Worm (Caenorhabditis elegans) whole organism, young adult: ENCODE measurements around the gene garr-1.

Source experiments
- B0261.1 ChIP-seq: sonication (generic microtip); optimal IDR thresholded peaks from 2 replicates; lab custom pipeline; 2016; ENCODE audit warnings: mild to moderate bottlenecking, missing genetic modification characterization, moderate library complexity, missing compliant biosample characterization
- B0336.3 ChIP-seq: fragments of 200-800 bp; sonication (Bioruptor generic); IDR thresholded peaks from 2 replicates; pipeline ENCODE4 v1.3.6; 2022; ENCODE audit warnings: missing genetic modification characterization, missing compliant biosample characterization
- C17E4.6 ChIP-seq: fragments of 200-800 bp; sonication (Bioruptor generic); IDR thresholded peaks from 2 replicates; pipeline ENCODE4 v1.3.6; 2022; ENCODE audit warnings: missing genetic modification reagents, missing genetic modification characterization, missing compliant biosample characterization
- F39B2.1 ChIP-seq: fragments of 200-800 bp; sonication (Bioruptor generic); IDR thresholded peaks from 2 replicates; pipeline ENCODE4 v1.3.6; 2022; ENCODE audit warnings: missing genetic modification reagents, missing genetic modification characterization, missing compliant biosample characterization
- F57A8.1 ChIP-seq: fragments of 200-800 bp; sonication (Bioruptor generic); optimal IDR thresholded peaks from 2 replicates; lab custom pipeline; 2018; ENCODE audit warnings: mild to moderate bottlenecking, missing genetic modification characterization, moderate library complexity, missing compliant biosample characterization
- K12H6.12 ChIP-seq: fragments of 200-800 bp; sonication (Bioruptor generic); optimal IDR thresholded peaks from 2 replicates; lab custom pipeline; 2018; ENCODE audit warnings: mild to moderate bottlenecking, missing genetic modification characterization, missing compliant biosample characterization
- Y53F4B.3 ChIP-seq: fragments of 200-800 bp; sonication (Bioruptor generic); IDR thresholded peaks from 2 replicates; pipeline ENCODE4 v1.3.6; 2022; ENCODE audit warnings: missing genetic modification reagents, missing genetic modification characterization, missing compliant biosample characterization
- atf-7 ChIP-seq: sonication (generic microtip); optimal IDR thresholded peaks from 2 replicates; lab custom pipeline; 2017; ENCODE audit warnings: mild to moderate bottlenecking, missing genetic modification characterization, missing compliant biosample characterization
- athp-1 ChIP-seq: sonication (generic microtip); optimal IDR thresholded peaks from 2 replicates; lab custom pipeline; 2017; ENCODE audit warnings: mild to moderate bottlenecking, missing genetic modification characterization, missing compliant biosample characterization
- attf-3 ChIP-seq: fragments of 200-800 bp; sonication (Bioruptor generic); conservative IDR thresholded peaks from 2 replicates; pipeline ENCODE4 v1.3.6; 2022; ENCODE audit warnings: missing genetic modification reagents, missing genetic modification characterization, missing compliant biosample characterization
- bed-1 ChIP-seq: fragments of 200-800 bp; sonication (Bioruptor generic); IDR thresholded peaks from 2 replicates; pipeline ENCODE4 v1.3.6; 2022; ENCODE audit warnings: missing genetic modification reagents, missing genetic modification characterization, missing compliant biosample characterization
- cebp-2 ChIP-seq: fragments of 200-800 bp; sonication (Bioruptor generic); IDR thresholded peaks from 2 replicates; pipeline ENCODE4 v1.3.6; 2022; ENCODE audit warnings: missing genetic modification characterization, missing compliant biosample characterization
- ceh-79 ChIP-seq: sonication (generic microtip); optimal IDR thresholded peaks from 2 replicates; lab custom pipeline; 2017; ENCODE audit warnings: mild to moderate bottlenecking, missing genetic modification characterization, missing compliant biosample characterization
- chd-7 ChIP-seq: sonication (generic microtip); optimal IDR thresholded peaks from 2 replicates; lab custom pipeline; 2016; ENCODE audit warnings: mild to moderate bottlenecking, missing genetic modification characterization, moderate library complexity, missing compliant biosample characterization
- die-1 ChIP-seq: sonication (generic microtip); optimal IDR thresholded peaks from 2 replicates; lab custom pipeline; 2016; ENCODE audit warnings: missing genotype, mild to moderate bottlenecking, missing genetic modification characterization, missing compliant biosample characterization
- dox-1 ChIP-seq: fragments of 200-800 bp; sonication (Bioruptor generic); IDR thresholded peaks from 2 replicates; pipeline ENCODE4 v1.3.6; 2022; ENCODE audit warnings: missing genetic modification reagents, missing genetic modification characterization, missing compliant biosample characterization
- efl-1 ChIP-seq: fragments of 150-350 bp; optimal IDR thresholded peaks from 2 replicates; lab custom pipeline; 2014; ENCODE audit warnings: missing biosample characterization, missing genetic modification reagents, missing genetic modification characterization
- egl-44 ChIP-seq: fragments of 200-800 bp; sonication (Bioruptor generic); IDR thresholded peaks from 2 replicates; pipeline ENCODE4 v1.3.6; 2022; ENCODE audit warnings: missing genetic modification reagents, missing genetic modification characterization, missing compliant biosample characterization
- egrh-3 ChIP-seq: fragments of 200-800 bp; sonication (Bioruptor generic); IDR thresholded peaks from 2 replicates; pipeline ENCODE4 v1.3.6; 2022; ENCODE audit warnings: missing genetic modification reagents, missing genetic modification characterization, missing compliant biosample characterization
- fkh-3 ChIP-seq: sonication (generic microtip); optimal IDR thresholded peaks from 2 replicates; lab custom pipeline; 2016; ENCODE audit warnings: mild to moderate bottlenecking, missing genetic modification characterization, missing compliant biosample characterization
- hlh-12 ChIP-seq: sonication (generic microtip); optimal IDR thresholded peaks from 2 replicates; lab custom pipeline; 2016; ENCODE audit warnings: missing genetic modification characterization, missing compliant biosample characterization
- lag-1 ChIP-seq: fragments of 200-800 bp; sonication (Bioruptor generic); IDR thresholded peaks from 2 replicates; pipeline ENCODE4 v1.3.6; 2022; ENCODE audit warnings: missing genetic modification reagents, missing genetic modification characterization, missing compliant biosample characterization
- lin-26 ChIP-seq: fragments of 200-800 bp; sonication (Bioruptor generic); IDR thresholded peaks from 2 replicates; pipeline ENCODE4 v1.3.6; 2022; ENCODE audit warnings: missing genetic modification reagents, missing genetic modification characterization, missing compliant biosample characterization
- madf-10 ChIP-seq: sonication (generic microtip); optimal IDR thresholded peaks from 2 replicates; lab custom pipeline; 2016; ENCODE audit warnings: mild to moderate bottlenecking, missing genetic modification characterization, missing compliant biosample characterization
- mes-4 ChIP-seq: sonication (generic microtip); optimal IDR thresholded peaks from 2 replicates; lab custom pipeline; 2016; ENCODE audit warnings: missing genotype, missing genetic modification characterization, missing compliant biosample characterization
- nfya-1 ChIP-seq: sonication (generic microtip); optimal IDR thresholded peaks from 2 replicates; lab custom pipeline; 2017; ENCODE audit warnings: antibody characterized with exemption, missing compliant biosample characterization, missing genetic modification characterization, borderline replicate concordance; ENCODE audit not compliant: insufficient read depth
- nhr-120 ChIP-seq: fragments of 200-800 bp; sonication (Bioruptor generic); IDR thresholded peaks from 2 replicates; pipeline ENCODE4 v1.3.6; 2022; ENCODE audit warnings: missing genetic modification characterization, missing compliant biosample characterization
- nhr-80 ChIP-seq: sonication (generic microtip); optimal IDR thresholded peaks from 2 replicates; lab custom pipeline; 2016; ENCODE audit warnings: missing genetic modification characterization, missing compliant biosample characterization
- pbrm-1 ChIP-seq: fragments of 200-800 bp; sonication (Bioruptor generic); IDR thresholded peaks from 2 replicates; pipeline ENCODE4 v1.3.6; 2022; ENCODE audit warnings: missing genetic modification reagents, missing genetic modification characterization, missing compliant biosample characterization
- pha-4 ChIP-seq: fragments of 150-350 bp; sonication (generic microtip); optimal IDR thresholded peaks from 2 replicates; lab custom pipeline; 2014; ENCODE audit warnings: missing biosample characterization, missing genetic modification reagents, missing genetic modification characterization
- rec-8 ChIP-seq, 2 experiments: sonication (generic microtip); optimal IDR thresholded peaks; 2 replicates each; lab custom pipeline; 2016; ENCODE audit warnings: mild to moderate bottlenecking in 2 of 2, missing genetic modification characterization in 2 of 2, missing genetic modification reagents in 2 of 2, missing genotype in 2 of 2, missing biosample characterization in 1 of 2, missing compliant biosample characterization in 1 of 2, moderate library complexity in 1 of 2
- snpc-3.4 ChIP-seq: sonication (generic microtip); optimal IDR thresholded peaks from 2 replicates; lab custom pipeline; 2017; ENCODE audit warnings: missing genetic modification characterization, mild to moderate bottlenecking, missing compliant biosample characterization, antibody characterized with exemption, moderate library complexity, missing genotype, missing genetic modification reagents
- sptf-2 ChIP-seq: fragments of 200-800 bp; sonication (Bioruptor generic); optimal IDR thresholded peaks from 2 replicates; lab custom pipeline; 2018; ENCODE audit warnings: mild to moderate bottlenecking, missing genetic modification characterization, missing compliant biosample characterization
- tbp1 ChIP-seq: fragments of 200-800 bp; sonication (Bioruptor generic); optimal IDR thresholded peaks from 2 replicates; lab custom pipeline; 2018; ENCODE audit warnings: mild to moderate bottlenecking, missing genetic modification characterization, missing compliant biosample characterization
- unc-130 ChIP-seq: sonication (generic microtip); optimal IDR thresholded peaks from 2 replicates; lab custom pipeline; 2016; ENCODE audit warnings: missing genetic modification reagents, missing genetic modification characterization, missing compliant biosample characterization
- unc-62 ChIP-seq: fragments of 150-350 bp; optimal IDR thresholded peaks from 2 replicates; lab custom pipeline; 2014; ENCODE audit warnings: missing biosample characterization, missing genetic modification reagents, missing genetic modification characterization
- zfh-2 ChIP-seq: fragments of 200-800 bp; sonication (Bioruptor generic); conservative IDR thresholded peaks from 2 replicates; pipeline ENCODE4 v1.3.6; 2022; ENCODE audit warnings: missing genetic modification reagents, missing genetic modification characterization, missing compliant biosample characterization

Gene garr-1

DNA sequence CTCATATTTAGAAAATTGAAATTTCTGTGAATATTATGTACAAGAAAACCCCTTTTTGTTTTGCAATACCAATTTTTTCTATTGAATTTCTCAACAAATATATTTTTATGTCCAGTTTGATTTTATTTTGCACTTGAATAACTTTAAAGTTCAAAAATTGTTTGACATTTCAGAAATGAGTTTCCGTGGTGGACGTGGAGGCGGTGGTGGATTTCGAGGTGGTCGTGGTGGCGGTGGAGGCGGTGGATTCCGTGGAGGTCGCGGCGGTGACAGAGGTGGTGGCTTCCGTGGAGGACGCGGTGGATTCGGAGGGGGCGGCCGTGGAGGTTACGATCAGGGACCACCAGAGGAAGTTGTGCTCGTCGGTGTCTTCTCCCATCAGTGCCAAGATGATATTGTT is at the start of gene garr-1:
garr-1 (plus strand) TSS at position 174 of the 400 bp plus-strand sequence.
- TF ChIP-seq nfya-1 (tag; lab: Kevin White, UChicago) = no peak
- TF ChIP-seq unc-62 (GFP tag; lab: Kevin White, UChicago) = no peak
- TF ChIP-seq tbp1 = no peak
- TF ChIP-seq snpc-3.4 (tag; lab: Kevin White, UChicago) = no peak
- peak; percentile 68; the same call in 1 of the 2 replicates for TF ChIP-seq egrh-3 (GFP tag; lab: Robert Waterston, UW)
- TF ChIP-seq efl-1 = no peak
- TF ChIP-seq, all 124 proteins: peak for 1

DNA sequence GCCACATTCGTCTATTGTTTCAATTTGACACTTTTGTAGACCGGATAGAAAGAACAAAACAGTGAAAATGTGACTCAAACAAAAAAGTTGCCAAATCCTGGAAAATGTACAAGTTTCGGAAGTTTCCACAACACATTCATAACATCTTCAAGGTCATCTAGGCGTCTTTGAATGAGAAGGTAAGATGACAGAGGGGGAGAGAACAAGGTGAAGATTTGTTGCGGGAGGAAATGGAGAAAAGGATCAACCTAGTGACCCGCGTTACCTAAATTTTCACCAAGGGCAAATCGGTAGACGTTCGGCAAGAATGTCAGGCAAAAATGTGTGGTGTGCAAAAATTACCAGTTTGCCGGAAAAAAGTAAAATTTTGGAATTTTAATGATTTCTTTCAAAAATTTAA is 48.2 kb upstream of the garr-1 start:
- TF ChIP-seq pha-4 (tag; lab: Kevin White, UChicago) = no peak
- TF ChIP-seq lin-26 (GFP tag; lab: Robert Waterston, UW) = no peak
- TF ChIP-seq B0261.1 = no peak
- no peak for TF ChIP-seq Y53F4B.3 (GFP tag; lab: Robert Waterston, UW)
- TF ChIP-seq madf-10 (tag; lab: Kevin White, UChicago) = no peak
- no peak for TF ChIP-seq K12H6.12
- no peak for TF ChIP-seq C17E4.6 (GFP tag; lab: Robert Waterston, UW)
- TF ChIP-seq ceh-79 (tag; lab: Kevin White, UChicago) = no peak
- TF ChIP-seq attf-3 (GFP tag; lab: Robert Waterston, UW) = no peak
- TF ChIP-seq dox-1 (GFP tag; lab: Robert Waterston, UW) = no peak
- TF ChIP-seq egrh-3 (GFP tag; lab: Robert Waterston, UW) = no peak
- TF ChIP-seq atf-7 (tag; lab: Kevin White, UChicago) = no peak
- no peak for TF ChIP-seq chd-7 (tag; lab: Kevin White, UChicago)
- no peak for TF ChIP-seq nfya-1 (tag; lab: Kevin White, UChicago)
- no peak for TF ChIP-seq die-1 (tag; lab: Kevin White, UChicago)
- TF ChIP-seq nhr-120 (GFP tag; lab: Robert Waterston, UW) = no peak
- no peak for TF ChIP-seq lag-1
- no peak for TF ChIP-seq B0336.3 (GFP tag; lab: Robert Waterston, UW)
- TF ChIP-seq athp-1 (tag; lab: Kevin White, UChicago) = no peak
- TF ChIP-seq unc-130 (GFP tag; lab: Kevin White, UChicago) = no peak
- TF ChIP-seq, all 124 proteins: peak for 0

DNA sequence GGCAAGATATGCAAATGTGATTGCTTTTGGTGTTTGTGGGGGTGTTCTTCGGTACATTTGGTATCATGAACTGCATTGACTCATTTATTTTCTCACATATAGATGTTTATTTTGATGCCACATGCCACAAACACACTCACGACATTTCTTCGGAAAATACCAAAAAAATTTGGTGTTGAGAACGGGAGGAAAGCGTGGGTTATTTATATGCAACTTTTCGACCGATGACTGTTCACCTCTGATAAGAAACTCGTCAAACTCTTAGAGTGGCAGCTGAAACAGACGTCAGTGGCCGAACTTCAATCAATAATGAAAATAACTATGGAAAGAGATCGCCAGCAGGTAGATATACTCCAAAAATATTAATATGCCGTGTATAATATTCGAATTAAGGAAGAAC is 47.6 kb upstream of the garr-1 start:
- TF ChIP-seq nhr-80 (tag; lab: Kevin White, UChicago) = peak; percentile 63
- TF ChIP-seq cebp-2 (GFP tag; lab: Robert Waterston, UW) = no peak
- no peak for TF ChIP-seq egl-44
- TF ChIP-seq F39B2.1 = no peak

DNA sequence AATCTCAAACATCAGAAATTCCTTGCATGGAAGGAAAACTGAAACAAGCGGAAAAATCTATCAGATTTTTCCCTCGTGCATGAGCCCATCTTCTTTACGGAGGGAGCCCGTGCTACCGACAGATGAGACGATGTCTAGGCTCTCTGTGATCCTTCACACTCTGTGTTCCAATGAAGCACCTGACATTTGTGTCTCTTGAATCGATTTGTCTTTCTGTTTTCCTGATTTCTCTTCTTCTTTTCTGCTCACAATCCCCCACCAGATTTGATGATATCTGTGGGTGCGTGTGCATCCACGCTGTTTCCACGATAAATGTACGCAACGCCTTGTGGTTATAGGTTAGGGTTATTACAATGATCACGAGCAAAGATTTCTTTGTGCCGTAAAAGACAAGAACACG is 47.1 kb upstream of the garr-1 start:
- TF ChIP-seq fkh-3 (tag; lab: Kevin White, UChicago) (no peak), hlh-12 (no peak), rec-8 (tag; optimal IDR thresholded peaks at IDR 0.05; lab: Kevin White, UChicago) (no peak), pbrm-1 (GFP tag; lab: Robert Waterston, UW) (no peak), F57A8.1 (GFP tag; lab: Kevin White, UChicago) (no peak), C17E4.6 (GFP tag; lab: Robert Waterston, UW) (no peak), bed-1 (GFP tag; lab: Robert Waterston, UW) (no peak), zfh-2 (GFP tag; lab: Robert Waterston, UW) (no peak), sptf-2 (GFP tag; lab: Kevin White, UChicago) (no peak), mes-4 (tag; lab: Kevin White, UChicago) (no peak)
- TF ChIP-seq, all 124 proteins: peak for 0
